Fruit fly (Drosophila melanogaster) whole organism, embryonic: ENCODE data around the gene CG42798.

ENCODE experiments used
- Atf3 ChIP-seq: fragments of 200-800 bp; sonication (Bioruptor generic); optimal IDR thresholded peaks from 3 replicates; lab custom pipeline; 2016; ENCODE audit warnings: missing biosample characterization, missing genetic modification characterization
- BEAF-32 ChIP-seq: fragments of 200-800 bp; sonication (Bioruptor generic); optimal IDR thresholded peaks from 3 replicates; lab custom pipeline; 2017; ENCODE audit warnings: missing biosample characterization, missing genetic modification characterization, mild to moderate bottlenecking, moderate library complexity, missing genetic modification reagents
- CG10267 ChIP-seq: fragments of 200-800 bp; sonication (Bioruptor generic); optimal IDR thresholded peaks from 2 replicates; lab custom pipeline; 2018; ENCODE audit warnings: missing biosample characterization, mild to moderate bottlenecking, missing genetic modification characterization, moderate library complexity
- CG10431 ChIP-seq: fragments of 200-800 bp; sonication (Bioruptor generic); optimal IDR thresholded peaks from 3 replicates; lab custom pipeline; 2018; ENCODE audit warnings: missing biosample characterization, mild to moderate bottlenecking, missing genetic modification characterization
- CG10959 ChIP-seq: fragments of 200-800 bp; sonication (Bioruptor generic); IDR thresholded peaks from 2 replicates; pipeline ENCODE4 v1.3.6; 2022; ENCODE audit warnings: missing biosample characterization, missing genetic modification characterization
- CG12219 ChIP-seq: fragments of 200-800 bp; sonication (Bioruptor generic); optimal IDR thresholded peaks from 3 replicates; lab custom pipeline; 2018; ENCODE audit warnings: missing biosample characterization, mild to moderate bottlenecking, missing genetic modification characterization
- CG12236 ChIP-seq: fragments of 200-800 bp; sonication (Bioruptor generic); optimal IDR thresholded peaks from 2 replicates; lab custom pipeline; 2016; ENCODE audit warnings: missing biosample characterization, missing genetic modification characterization
- CG12942 ChIP-seq: fragments of 200-800 bp; sonication (Bioruptor generic); optimal IDR thresholded peaks from 3 replicates; lab custom pipeline; 2016; ENCODE audit warnings: missing biosample characterization, missing genetic modification characterization
- CG1647 ChIP-seq: fragments of 200-800 bp; sonication (Bioruptor generic); optimal IDR thresholded peaks from 3 replicates; lab custom pipeline; 2016; ENCODE audit warnings: missing biosample characterization, missing genetic modification characterization
- CG16813 ChIP-seq: fragments of 200-800 bp; sonication (Bioruptor generic); IDR thresholded peaks from 3 replicates; pipeline ENCODE4 v1.3.6; 2022; ENCODE audit warnings: missing biosample characterization, missing genetic modification characterization; ENCODE audit not compliant: partially characterized antibody
- CG31388 ChIP-seq: fragments of 200-800 bp; sonication (Bioruptor generic); optimal IDR thresholded peaks from 2 replicates; lab custom pipeline; 2016; ENCODE audit warnings: missing biosample characterization, missing genetic modification characterization
- CG32767 ChIP-seq: fragments of 200-800 bp; sonication (Bioruptor generic); IDR thresholded peaks from 2 replicates; pipeline ENCODE4 v1.3.6; 2022; ENCODE audit warnings: missing biosample characterization, missing genetic modification characterization
- CG34422 ChIP-seq: fragments of 200-800 bp; sonication (Bioruptor generic); IDR thresholded peaks from 3 replicates; pipeline ENCODE4 v1.3.6; 2022; ENCODE audit warnings: missing biosample characterization, missing genetic modification characterization
- CG4730 ChIP-seq: fragments of 200-800 bp; sonication (Bioruptor generic); IDR thresholded peaks from 2 replicates; pipeline ENCODE4 v1.3.6; 2022; ENCODE audit warnings: missing biosample characterization, missing genetic modification characterization
- CG5180 ChIP-seq: fragments of 200-800 bp; sonication (Bioruptor generic); optimal IDR thresholded peaks from 3 replicates; lab custom pipeline; 2017; ENCODE audit warnings: missing biosample characterization, missing genetic modification characterization, mild to moderate bottlenecking, moderate library complexity, missing genetic modification reagents
- CG5245 ChIP-seq: fragments of 200-800 bp; sonication (Bioruptor generic); optimal IDR thresholded peaks from 3 replicates; lab custom pipeline; 2016; ENCODE audit warnings: missing biosample characterization, missing genetic modification characterization
- CG6791 ChIP-seq: fragments of 200-800 bp; sonication (Bioruptor generic); IDR thresholded peaks from 3 replicates; pipeline ENCODE4 v1.3.6; 2022; ENCODE audit warnings: missing biosample characterization, missing genetic modification characterization; ENCODE audit not compliant: partially characterized antibody
- CG6854 ChIP-seq: fragments of 200-800 bp; sonication (Bioruptor generic); optimal IDR thresholded peaks from 3 replicates; lab custom pipeline; 2017; ENCODE audit warnings: missing biosample characterization, mild to moderate bottlenecking, missing genetic modification characterization
- CG7556 ChIP-seq: fragments of 200-800 bp; sonication (Bioruptor generic); optimal IDR thresholded peaks from 2 replicates; lab custom pipeline; 2017; ENCODE audit warnings: missing biosample characterization, mild to moderate bottlenecking, missing genetic modification characterization
- Dip2 ChIP-seq: fragments of 200-800 bp; sonication (Bioruptor generic); IDR thresholded peaks from 2 replicates; pipeline ENCODE4 v1.3.6; 2022; ENCODE audit warnings: missing biosample characterization, missing genetic modification characterization
- Elba2 ChIP-seq: fragments of 200-800 bp; sonication (Bioruptor generic); optimal IDR thresholded peaks from 3 replicates; lab custom pipeline; 2016; ENCODE audit warnings: missing biosample characterization, missing genetic modification characterization
- Gug ChIP-seq: fragments of 200-800 bp; sonication (Bioruptor generic); IDR thresholded peaks from 4 replicates; pipeline ENCODE4 v1.3.6; 2022; ENCODE audit warnings: missing biosample characterization, missing genetic modification characterization
- Hr78 ChIP-seq, 2 experiments: fragments of 200-800 bp in 1 of 2; fragments of >200 bp in 1 of 2; sonication (Bioruptor generic) in 1 of 2; optimal IDR thresholded peaks; 2 replicates each; lab custom pipeline; 2017 to 2019; ENCODE audit warnings: missing biosample characterization in 2 of 2, missing genetic modification characterization in 2 of 2, mild to moderate bottlenecking in 1 of 2, moderate library complexity in 1 of 2
- Max ChIP-seq: fragments of 200-800 bp; sonication (Bioruptor generic); optimal IDR thresholded peaks from 2 replicates; lab custom pipeline; 2016; ENCODE audit warnings: missing biosample characterization, mild to moderate bottlenecking, missing genetic modification characterization
- NC2α ChIP-seq: fragments of 200-800 bp; sonication (Bioruptor generic); optimal IDR thresholded peaks from 2 replicates; lab custom pipeline; 2016; ENCODE audit warnings: missing biosample characterization, missing genetic modification characterization
- NFAT ChIP-seq: fragments of 200-800 bp; sonication (Bioruptor generic); IDR thresholded peaks from 2 replicates; pipeline ENCODE4 v1.3.6; 2022; ENCODE audit warnings: missing biosample characterization, missing genetic modification characterization
- Oli ChIP-seq: fragments of 200-800 bp; sonication (Bioruptor generic); optimal IDR thresholded peaks from 2 replicates; lab custom pipeline; 2018; ENCODE audit warnings: missing biosample characterization, mild to moderate bottlenecking, missing genetic modification characterization, moderate library complexity
- Rfx ChIP-seq: fragments of 200-800 bp; sonication (Bioruptor generic); IDR thresholded peaks from 2 replicates; pipeline ENCODE4 v1.3.6; 2022; ENCODE audit warnings: missing biosample characterization, missing genetic modification characterization
- Six4 ChIP-seq: fragments of 200-800 bp; sonication (Bioruptor generic); optimal IDR thresholded peaks from 2 replicates; lab custom pipeline; 2016; ENCODE audit warnings: missing biosample characterization, missing genetic modification characterization
- Xbp1 ChIP-seq: fragments of 200-800 bp; sonication (Bioruptor generic); optimal IDR thresholded peaks from 3 replicates; lab custom pipeline; 2016; ENCODE audit warnings: missing biosample characterization, mild to moderate bottlenecking, missing genetic modification characterization
- cas ChIP-seq: fragments of 200-800 bp; sonication (Bioruptor generic); IDR thresholded peaks from 2 replicates; pipeline ENCODE4 v1.3.6; 2022; ENCODE audit warnings: missing biosample characterization, missing genetic modification characterization
- caup ChIP-seq: fragments of 200-800 bp; sonication (Bioruptor generic); optimal IDR thresholded peaks from 3 replicates; lab custom pipeline; 2017; ENCODE audit warnings: missing biosample characterization, mild to moderate bottlenecking, missing genetic modification characterization, moderate library complexity; ENCODE audit not compliant: severe bottlenecking
- disco-r ChIP-seq: fragments of 200-800 bp; sonication (Bioruptor generic); optimal IDR thresholded peaks from 2 replicates; lab custom pipeline; 2016; ENCODE audit warnings: missing biosample characterization, missing genetic modification characterization
- dm ChIP-seq: fragments of 200-800 bp; sonication (Bioruptor generic); optimal IDR thresholded peaks from 3 replicates; lab custom pipeline; 2016; ENCODE audit warnings: missing biosample characterization, missing genetic modification characterization
- dmrt11E ChIP-seq: fragments of 200-800 bp; sonication (Bioruptor generic); optimal IDR thresholded peaks from 3 replicates; lab custom pipeline; 2018; ENCODE audit warnings: missing biosample characterization, mild to moderate bottlenecking, missing genetic modification characterization, moderate library complexity
- esg ChIP-seq: fragments of 200-800 bp; sonication (Bioruptor generic); conservative IDR thresholded peaks from 2 replicates; pipeline ENCODE4 v1.3.6; 2022; ENCODE audit warnings: missing biosample characterization, missing genetic modification characterization
- gfzf ChIP-seq: fragments of 200-800 bp; sonication (Bioruptor generic); optimal IDR thresholded peaks from 2 replicates; lab custom pipeline; 2016; ENCODE audit warnings: missing biosample characterization, mild to moderate bottlenecking, missing genetic modification characterization, moderate library complexity
- kah ChIP-seq: fragments of 200-800 bp; sonication (Bioruptor generic); optimal IDR thresholded peaks from 2 replicates; lab custom pipeline; 2018; ENCODE audit warnings: missing biosample characterization, mild to moderate bottlenecking, missing genetic modification characterization
- ken ChIP-seq: fragments of 200-800 bp; sonication (Bioruptor generic); IDR thresholded peaks from 3 replicates; pipeline ENCODE4 v1.3.6; 2022; ENCODE audit warnings: missing biosample characterization, missing genetic modification characterization
- mirr ChIP-seq: fragments of 200-800 bp; sonication (Bioruptor generic); optimal IDR thresholded peaks from 3 replicates; lab custom pipeline; 2018; ENCODE audit warnings: missing biosample characterization, mild to moderate bottlenecking, missing genetic modification characterization
- nom ChIP-seq: fragments of 200-800 bp; sonication (Bioruptor generic); optimal IDR thresholded peaks from 2 replicates; lab custom pipeline; 2017; ENCODE audit warnings: missing biosample characterization, missing genetic modification characterization, mild to moderate bottlenecking, moderate library complexity, missing genetic modification reagents
- phol ChIP-seq: fragments of 200-800 bp; sonication (Bioruptor generic); optimal IDR thresholded peaks from 3 replicates; lab custom pipeline; 2018; ENCODE audit warnings: missing biosample characterization, mild to moderate bottlenecking, missing genetic modification characterization, moderate library complexity
- ranshi ChIP-seq: fragments of 200-800 bp; sonication (Bioruptor generic); IDR thresholded peaks from 2 replicates; pipeline ENCODE4 v1.3.6; 2022; ENCODE audit warnings: missing biosample characterization, missing genetic modification characterization
- shn ChIP-seq: fragments of 200-800 bp; sonication (Bioruptor generic); optimal IDR thresholded peaks from 3 replicates; lab custom pipeline; 2016; ENCODE audit warnings: missing biosample characterization, missing genetic modification characterization
- tgo ChIP-seq: fragments of 200-800 bp; sonication (Bioruptor generic); IDR thresholded peaks from 3 replicates; pipeline ENCODE4 v1.3.6; 2022; ENCODE audit warnings: missing biosample characterization, missing genetic modification characterization
- tin ChIP-seq: fragments of 200-800 bp; sonication (Bioruptor generic); optimal IDR thresholded peaks from 3 replicates; lab custom pipeline; 2016; ENCODE audit warnings: missing biosample characterization, missing genetic modification characterization
- ttk ChIP-seq: fragments of 200-800 bp; sonication (Bioruptor generic); IDR thresholded peaks from 2 replicates; pipeline ENCODE4 v2.1.2; 2022; ENCODE audit warnings: missing biosample characterization, missing genetic modification characterization
- unpg ChIP-seq: fragments of 200-800 bp; sonication (Bioruptor generic); optimal IDR thresholded peaks from 3 replicates; lab custom pipeline; 2018; ENCODE audit warnings: missing biosample characterization, mild to moderate bottlenecking, missing genetic modification characterization, moderate library complexity
- usp ChIP-seq: fragments of >200 bp; optimal IDR thresholded peaks from 2 replicates; lab custom pipeline; 2017; ENCODE audit warnings: missing biosample characterization, missing genetic modification characterization
- vfl ChIP-seq: fragments of 200-800 bp; sonication (Bioruptor generic); optimal IDR thresholded peaks from 2 replicates; lab custom pipeline; 2016; ENCODE audit warnings: missing biosample characterization, missing genetic modification characterization
- vvl ChIP-seq: fragments of 200-800 bp; sonication (Bioruptor generic); IDR thresholded peaks from 2 replicates; pipeline ENCODE4 v1.3.6; 2022; ENCODE audit warnings: missing biosample characterization, missing genetic modification characterization
- zfh1 ChIP-seq: fragments of 200-800 bp; sonication (Bioruptor generic); IDR thresholded peaks from 3 replicates; pipeline ENCODE4 v1.3.6; 2022; ENCODE audit warnings: missing biosample characterization, missing genetic modification characterization

The CG42798 gene

DNA sequence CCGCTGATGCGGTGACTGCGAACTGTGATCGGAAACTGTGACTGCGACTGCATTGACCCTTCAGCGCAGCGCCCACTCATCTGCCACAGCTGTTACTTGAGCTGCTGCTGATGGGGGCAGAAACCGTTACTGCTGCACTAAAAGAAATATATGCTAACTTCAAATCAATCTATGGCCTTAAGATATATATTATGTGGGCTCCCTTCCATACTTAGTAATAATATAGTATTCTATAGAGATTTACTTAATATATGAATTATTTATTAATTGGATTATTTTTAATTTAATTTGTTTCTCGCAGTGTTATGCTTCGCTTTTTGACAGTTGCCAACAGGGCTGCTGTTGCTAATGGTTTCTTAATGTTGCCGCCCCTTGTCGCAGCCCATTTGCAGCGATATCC is 27.4 kb upstream of the CG42798 start (continued):
- TF ChIP-seq Elba2 (no peak), CG1647 (GFP tag; lab: Kevin White, UChicago) (no peak), esg (GFP tag; lab: Robert Waterston, UW) (peak; percentile 51), CG10267 (tag; lab: Kevin White, UChicago) (no peak), zfh1 (GFP tag; lab: Robert Waterston, UW) (no peak), Max (no peak), unpg (peak; percentile 12), vfl (no peak), Rfx (GFP tag; lab: Robert Waterston, UW) (no peak; the same call in 1 of the 2 replicates), CG10431 (GFP tag; lab: Kevin White, UChicago) (no peak), CG31388 (GFP tag; lab: Kevin White, UChicago) (no peak), caup (no peak), Dip2 (no peak), tgo (GFP tag; lab: Robert Waterston, UW) (peak; percentile 47; the same call in 1 of the 3 replicates), CG34422 (GFP tag; lab: Robert Waterston, UW) (no peak), NFAT (GFP tag; lab: Robert Waterston, UW) (no peak), Atf3 (GFP tag; lab: Kevin White, UChicago) (no peak), CG4730 (no peak), shn (GFP tag; lab: Kevin White, UChicago) (no peak), Six4 (GFP tag; lab: Kevin White, UChicago) (no peak), tin (GFP tag; lab: Kevin White, UChicago) (peak; percentile 6), CG5245 (GFP tag; lab: Kevin White, UChicago) (no peak), CG16813 (no peak), mirr (GFP tag; lab: Kevin White, UChicago) (no peak), Gug (no peak), vvl (GFP tag; lab: Robert Waterston, UW) (no peak), Hr78 (GFP tag; optimal IDR thresholded peaks at IDR 0.05; lab: Kevin White, UChicago) (no peak), NC2α (no peak), dm (GFP tag; lab: Kevin White, UChicago) (no peak), phol (tag; lab: Kevin White, UChicago) (peak; percentile 26), disco-r (GFP tag; lab: Kevin White, UChicago) (no peak), ttk (GFP tag; lab: Robert Waterston, UW) (0 out of 2 replicates have a peak, but pooled peaks have one; percentile 32), CG12942 (GFP tag; lab: Kevin White, UChicago) (no peak), CG12219 (GFP tag; lab: Kevin White, UChicago) (no peak), BEAF-32 (GFP tag; lab: Kevin White, UChicago) (no peak), kah (GFP tag; lab: Kevin White, UChicago) (no peak), Xbp1 (GFP tag; lab: Kevin White, UChicago) (no peak), CG6854 (GFP tag; lab: Kevin White, UChicago) (no peak), Oli (tag; lab: Kevin White, UChicago) (peak; percentile 22), CG12236 (no peak), CG7556 (GFP tag; lab: Kevin White, UChicago) (no peak), CG32767 (GFP tag; lab: Robert Waterston, UW) (no peak), nom (GFP tag; lab: Kevin White, UChicago) (no peak), ranshi (GFP tag; lab: Robert Waterston, UW) (no peak), gfzf (GFP tag; lab: Kevin White, UChicago) (no peak), usp (GFP tag; lab: Kevin White, UChicago) (no peak), cas (GFP tag; lab: Robert Waterston, UW) (no peak), ken (GFP tag; lab: Robert Waterston, UW) (no peak), CG6791 (GFP tag; lab: Robert Waterston, UW) (no peak), dmrt11E (tag; lab: Kevin White, UChicago) (no peak), CG5180 (no peak), CG10959 (GFP tag; lab: Robert Waterston, UW) (no peak)
